Fruit fly (Drosophila melanogaster) whole organism: ENCODE data around the gene ich.

Experiments used
- CG8478 ChIP-seq: fragments of >200 bp; optimal IDR thresholded peaks from 2 replicates; lab custom pipeline; 2018; ENCODE audit warnings: inconsistent platforms
- Dll ChIP-seq: fragments of >200 bp; optimal IDR thresholded peaks from 2 replicates; lab custom pipeline; 2017
- EcR ChIP-seq, 2 experiments: fragments of >200 bp; optimal IDR thresholded peaks; 2 replicates each; lab custom pipeline; 2017; ENCODE audit warnings: missing biosample characterization in 2 of 2, missing genetic modification characterization in 2 of 2, missing genetic modification reagents in 2 of 2
- pan ChIP-seq: fragments of >200 bp; optimal IDR thresholded peaks from 2 replicates; lab custom pipeline; 2017
- psq ChIP-seq: fragments of >200 bp; optimal IDR thresholded peaks from 2 replicates; lab custom pipeline; 2017
- usp ChIP-seq: fragments of >200 bp; optimal IDR thresholded peaks from 2 replicates; lab custom pipeline; 2017; ENCODE audit warnings: missing biosample characterization, missing genetic modification characterization, mixed read lengths

The ich gene

DNA sequence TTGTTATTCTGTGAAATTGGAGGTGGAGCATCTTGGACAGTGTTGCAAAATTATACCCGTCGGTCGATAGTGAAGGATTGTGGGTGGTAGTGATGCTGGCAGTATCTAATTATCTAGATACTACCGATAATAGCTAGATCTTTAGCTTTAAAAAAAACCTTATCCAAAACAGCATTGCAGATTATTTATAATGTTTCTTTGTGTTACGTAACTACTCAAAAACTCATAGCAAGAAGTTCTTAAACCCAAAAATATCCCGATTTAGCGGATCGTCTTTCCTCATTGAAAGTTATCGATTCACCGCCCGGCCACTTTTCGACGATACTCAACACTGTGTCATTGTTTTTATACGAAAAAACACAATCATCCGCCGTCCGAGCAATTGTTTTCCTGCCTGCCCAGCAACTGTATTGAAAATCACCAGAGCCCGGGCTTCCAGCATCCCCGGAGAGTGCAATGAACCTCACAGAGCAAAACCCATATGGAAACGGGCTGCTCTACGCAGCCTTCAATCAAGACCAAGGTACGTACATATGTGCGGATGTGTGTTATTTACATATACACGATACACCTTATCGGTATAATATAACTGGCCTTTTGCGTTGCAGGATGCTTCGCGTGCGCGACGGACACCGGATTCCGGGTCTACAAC lies 30.2 kb upstream of the ich start, which contains the start of gene CG11975:
Gene CG11975 (plus strand): TSS at position 326 of the 652 bp plus-strand sequence.
- TF ChIP-seq usp (no peak), CG8478 (lab: Kevin White, UChicago) (no peak), pan (lab: Kevin White, UChicago) (no peak), Dll (lab: Kevin White, UChicago) (no peak), EcR (GFP tag; optimal IDR thresholded peaks at IDR 0.05; lab: Kevin White, UChicago) (no peak), psq (no peak)

DNA sequence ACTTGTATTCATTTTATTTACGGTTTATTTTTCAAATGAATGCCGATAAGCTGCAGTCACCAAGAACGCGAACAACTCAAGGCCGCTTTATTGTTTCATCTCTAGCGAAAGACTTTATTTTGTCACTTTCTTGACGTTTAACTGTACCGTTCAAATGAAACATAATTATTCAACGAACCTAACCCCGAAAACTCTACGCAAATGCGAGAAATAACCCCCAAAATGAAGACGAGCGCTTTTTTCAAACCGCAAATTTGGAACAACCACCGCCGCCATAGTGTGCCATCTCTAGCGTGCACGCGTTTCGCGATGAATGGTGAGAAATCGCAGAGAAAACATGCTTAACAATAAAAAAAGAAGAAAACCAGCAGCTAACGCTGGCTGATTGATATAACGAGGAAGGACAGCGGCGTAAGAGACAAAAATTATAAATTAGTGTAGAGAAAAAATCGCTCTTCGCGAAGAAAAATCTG lies 21.8 kb upstream of the ich start, which contains the start of gene CG11970:
Gene CG11970 (plus strand): TSS at position 117 of the 473 bp plus-strand sequence.
- TF ChIP-seq pan (lab: Kevin White, UChicago) = no peak
- no peak for TF ChIP-seq psq
- TF ChIP-seq CG8478 (lab: Kevin White, UChicago) = no peak
- no peak for TF ChIP-seq EcR (GFP tag; optimal IDR thresholded peaks at IDR 0.05; lab: Kevin White, UChicago)
- TF ChIP-seq usp = no peak
- TF ChIP-seq Dll (lab: Kevin White, UChicago) = no peak

DNA sequence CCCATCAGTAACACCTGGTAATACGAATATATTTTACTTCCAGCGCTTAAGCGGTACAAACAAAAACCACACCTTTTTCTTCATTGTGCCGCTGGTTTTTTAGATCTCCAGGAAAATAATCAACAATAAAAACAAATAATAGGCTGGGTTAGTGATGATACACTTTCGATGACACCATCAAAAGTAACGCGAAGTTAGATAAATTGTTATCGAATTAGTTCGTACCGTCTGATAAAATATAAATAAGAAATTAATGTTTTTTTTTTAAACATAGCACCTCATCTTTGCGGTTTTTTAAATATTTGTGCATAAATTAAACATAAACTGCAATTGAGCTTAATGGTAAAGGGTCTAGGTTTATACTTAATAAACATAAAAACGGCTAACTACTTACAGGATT lies 21.3 kb upstream of the ich start, which contains the start of gene RagA-B:
Gene RagA-B (minus strand): TSS at position 175 of the 400 bp plus-strand sequence.
- no peak for TF ChIP-seq Dll (lab: Kevin White, UChicago)
- no peak for TF ChIP-seq CG8478 (lab: Kevin White, UChicago)
- no peak for TF ChIP-seq psq
- no peak for TF ChIP-seq pan (lab: Kevin White, UChicago)
- no peak for TF ChIP-seq EcR (GFP tag; optimal IDR thresholded peaks at IDR 0.05; lab: Kevin White, UChicago)
- no peak for TF ChIP-seq usp

DNA sequence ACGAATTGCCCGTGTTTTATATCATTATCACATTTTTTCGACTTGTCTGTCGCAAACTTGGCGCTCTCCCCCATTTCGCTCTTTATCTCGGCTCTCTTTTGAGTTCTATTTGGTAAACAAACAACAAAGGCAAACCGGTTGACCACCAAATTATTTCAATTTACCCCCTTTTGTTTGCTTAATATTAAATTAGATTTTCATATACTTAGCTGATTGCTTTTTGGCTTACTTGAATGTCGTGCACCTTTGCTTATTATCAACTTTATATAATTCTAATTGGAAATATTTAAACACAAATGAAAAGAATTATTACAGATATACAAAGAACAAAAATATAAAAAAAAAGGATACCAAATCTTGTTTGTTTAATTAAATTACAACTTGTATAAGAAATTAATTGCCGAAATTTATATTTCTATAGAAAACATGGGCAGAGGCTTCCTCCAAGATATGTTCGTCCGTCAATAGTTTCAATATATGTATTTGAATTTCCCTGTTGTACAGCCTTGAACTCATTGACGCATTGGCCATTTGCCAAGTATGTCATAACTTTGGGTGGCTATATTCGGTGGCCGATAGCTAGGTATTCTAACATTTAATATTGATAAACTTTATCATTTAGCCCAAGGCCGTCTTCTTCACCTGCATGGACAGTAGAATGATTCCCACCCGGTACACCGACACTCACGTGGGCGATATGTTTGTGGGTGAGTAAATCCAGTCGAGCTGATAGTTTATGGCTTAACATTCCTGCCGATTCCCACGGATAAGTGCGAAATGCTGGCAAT lies 18.6 kb upstream of the ich start:
- TF ChIP-seq psq (no peak), CG8478 (lab: Kevin White, UChicago) (no peak), usp (no peak), pan (lab: Kevin White, UChicago) (no peak), EcR (GFP tag; optimal IDR thresholded peaks at IDR 0.05; lab: Kevin White, UChicago) (no peak), Dll (lab: Kevin White, UChicago) (no peak)

DNA sequence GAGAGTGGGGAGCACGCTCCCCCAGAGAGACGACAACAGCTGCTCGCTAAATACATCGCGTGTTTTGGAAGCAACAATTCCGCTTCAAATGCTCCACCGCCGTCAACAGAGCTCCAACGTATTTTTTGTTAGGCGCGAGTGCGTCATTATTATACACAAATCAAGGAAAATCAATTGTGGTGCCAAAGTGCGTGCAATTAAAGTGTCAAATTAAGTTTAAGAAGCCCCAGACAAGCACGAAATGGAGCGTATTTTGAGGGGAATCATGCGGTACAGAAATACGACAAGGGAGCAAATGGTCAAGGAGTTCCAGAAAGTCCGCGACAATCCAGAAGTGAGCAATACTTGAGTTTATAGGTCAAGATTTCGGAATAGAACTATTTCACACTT lies 17.9 kb upstream of the ich start, which contains the start of gene CAHbeta:
Gene CAHbeta (plus strand): TSS at position 85 of the 390 bp plus-strand sequence.
- TF ChIP-seq usp = no peak
- TF ChIP-seq CG8478 (lab: Kevin White, UChicago) = no peak
- TF ChIP-seq EcR (GFP tag; optimal IDR thresholded peaks at IDR 0.05; lab: Kevin White, UChicago) = no peak
- TF ChIP-seq psq = no peak
- no peak for TF ChIP-seq Dll (lab: Kevin White, UChicago)
- TF ChIP-seq pan (lab: Kevin White, UChicago) = no peak

DNA sequence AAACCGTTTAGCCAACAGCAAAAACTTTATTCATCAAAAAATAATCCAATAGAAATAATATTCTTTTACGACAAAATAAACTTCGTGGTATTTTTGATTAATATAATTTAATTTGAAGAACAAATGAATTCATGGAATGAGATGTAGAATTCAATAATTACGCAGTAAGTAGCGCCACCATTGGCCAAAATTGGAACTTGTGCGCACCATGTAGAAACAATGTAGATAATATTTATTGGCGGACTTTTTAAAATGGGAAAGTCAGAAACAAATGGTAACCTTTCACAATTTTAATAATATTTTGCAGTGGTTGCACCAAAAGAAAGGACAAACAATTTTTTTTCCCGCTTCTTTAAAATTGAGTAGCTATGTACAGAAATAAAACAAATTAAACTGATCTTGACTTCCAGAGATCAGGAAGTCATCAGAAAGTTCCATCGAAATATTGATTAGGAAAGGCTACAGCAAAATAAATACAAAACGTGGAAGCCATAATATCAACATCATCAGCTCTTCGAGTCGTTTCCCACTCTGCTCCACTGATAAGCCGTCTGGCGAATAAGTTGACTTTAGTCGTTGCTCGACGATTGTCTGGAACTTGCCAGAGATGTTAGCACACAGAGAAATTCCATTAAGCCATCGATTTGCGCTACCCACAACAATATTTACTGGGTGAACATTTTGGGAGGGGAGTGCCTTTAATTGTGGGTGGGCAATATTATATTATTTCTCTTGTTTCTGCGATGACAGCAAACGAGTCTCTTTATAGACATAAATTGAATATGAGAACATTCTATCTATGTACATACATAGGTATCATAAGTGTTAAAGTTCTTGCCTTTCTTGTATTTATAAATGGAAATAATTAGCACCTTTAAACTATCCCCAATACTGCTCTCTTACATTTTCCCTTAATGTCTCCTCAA lies 17.3 kb upstream of the ich start:
- no peak for TF ChIP-seq CG8478 (lab: Kevin White, UChicago)
- no peak for TF ChIP-seq EcR (GFP tag; optimal IDR thresholded peaks at IDR 0.05; lab: Kevin White, UChicago)
- no peak for TF ChIP-seq psq
- no peak for TF ChIP-seq pan (lab: Kevin White, UChicago)
- TF ChIP-seq Dll (lab: Kevin White, UChicago) = no peak
- TF ChIP-seq usp = no peak

DNA sequence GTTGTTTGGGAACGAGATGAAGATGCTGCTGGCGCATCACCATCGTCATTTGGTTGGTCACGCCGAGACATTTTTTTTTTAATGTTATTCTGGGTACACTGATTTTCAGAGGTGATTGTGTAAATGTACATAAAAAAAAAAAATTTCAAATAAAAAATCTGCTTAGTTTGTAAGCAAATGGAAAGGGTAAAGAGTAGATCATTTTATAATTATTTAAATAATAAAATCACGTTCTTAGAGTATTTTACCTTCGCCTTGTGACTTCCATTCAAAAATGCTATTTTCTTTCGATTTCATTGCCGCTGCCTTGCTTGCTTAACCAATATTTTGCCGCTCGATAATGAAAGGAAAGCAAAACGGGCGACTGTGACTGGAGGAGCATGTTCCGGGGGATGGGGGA lies 15.9 kb upstream of the ich start:
- no peak for TF ChIP-seq EcR (GFP tag; optimal IDR thresholded peaks at IDR 0.05; lab: Kevin White, UChicago)
- no peak for TF ChIP-seq Dll (lab: Kevin White, UChicago)
- no peak for TF ChIP-seq pan (lab: Kevin White, UChicago)
- no peak for TF ChIP-seq usp
- TF ChIP-seq psq = no peak
- TF ChIP-seq CG8478 (lab: Kevin White, UChicago) = no peak

DNA sequence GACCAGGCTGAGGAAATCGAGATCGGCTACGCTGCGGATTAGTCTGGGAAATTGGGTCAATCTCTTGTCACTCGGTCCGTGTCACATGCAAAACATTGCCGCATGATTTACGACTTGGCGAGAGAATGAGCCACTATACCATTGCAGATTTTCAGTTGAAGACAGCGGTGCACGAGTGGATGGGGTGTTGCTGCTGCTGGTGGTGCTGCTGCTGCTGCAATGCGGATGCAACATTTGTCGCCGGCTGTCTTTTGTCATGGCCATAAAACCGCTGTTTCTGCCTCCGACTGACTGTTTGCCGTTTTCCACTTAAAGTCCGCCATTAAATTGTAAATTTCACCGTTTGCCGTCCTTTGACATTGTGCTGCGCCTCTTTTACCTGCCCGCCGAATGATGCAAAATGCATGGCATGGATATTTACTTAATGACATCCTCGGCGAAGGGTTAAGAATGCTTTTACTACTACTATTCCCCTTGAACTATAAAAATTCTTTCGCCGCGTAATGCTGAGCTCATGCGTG lies 13.3 kb upstream of the ich start:
- TF ChIP-seq Dll (lab: Kevin White, UChicago) = no peak
- TF ChIP-seq pan (lab: Kevin White, UChicago) = no peak
- no peak for TF ChIP-seq EcR (GFP tag; optimal IDR thresholded peaks at IDR 0.05; lab: Kevin White, UChicago)
- TF ChIP-seq usp = no peak
- TF ChIP-seq psq = no peak
- TF ChIP-seq CG8478 (lab: Kevin White, UChicago) = no peak

DNA sequence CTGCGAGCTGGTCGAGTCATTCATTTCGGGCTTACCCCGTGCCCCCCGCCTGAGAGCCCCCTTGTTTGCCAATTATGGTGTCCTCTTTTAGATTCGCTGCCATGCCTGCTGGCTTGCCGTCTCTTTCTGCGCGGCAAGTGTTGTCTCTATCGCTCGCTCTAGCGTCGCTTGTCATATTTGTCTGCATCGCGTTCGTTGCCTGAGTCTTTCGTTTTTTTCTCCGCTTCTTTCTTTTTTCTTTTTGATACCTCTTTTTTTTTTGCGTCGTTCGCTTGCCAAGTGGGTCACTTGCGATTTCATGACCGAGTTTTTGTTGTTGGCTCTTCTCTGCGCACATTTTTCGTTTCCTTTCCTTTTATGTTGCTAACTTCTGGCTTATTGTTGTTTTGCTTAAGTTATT lies 9.0 kb upstream of the ich start:
- TF ChIP-seq CG8478 (lab: Kevin White, UChicago) (no peak), Dll (lab: Kevin White, UChicago) (peak; percentile 40)

DNA sequence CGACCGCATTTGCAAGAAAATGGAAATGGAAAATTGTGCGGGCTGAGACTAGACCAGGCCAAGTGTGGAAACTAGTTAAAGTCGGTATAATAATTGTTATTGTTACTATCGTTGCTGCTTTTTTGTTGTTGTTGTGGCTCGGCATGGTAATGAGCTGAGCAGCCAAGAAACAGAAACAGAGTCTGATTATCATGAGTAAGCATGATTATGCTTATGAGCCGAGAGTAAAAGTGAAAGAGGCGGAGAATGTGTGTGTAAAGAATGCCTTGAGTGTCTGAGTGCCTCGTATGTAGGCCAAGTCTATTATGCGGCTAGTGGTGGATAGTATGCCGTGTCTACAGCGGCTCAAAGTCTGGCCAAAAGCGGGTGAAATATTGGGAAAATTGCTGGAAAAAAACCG lies 7.9 kb upstream of the ich start:
- no peak for TF ChIP-seq usp

DNA sequence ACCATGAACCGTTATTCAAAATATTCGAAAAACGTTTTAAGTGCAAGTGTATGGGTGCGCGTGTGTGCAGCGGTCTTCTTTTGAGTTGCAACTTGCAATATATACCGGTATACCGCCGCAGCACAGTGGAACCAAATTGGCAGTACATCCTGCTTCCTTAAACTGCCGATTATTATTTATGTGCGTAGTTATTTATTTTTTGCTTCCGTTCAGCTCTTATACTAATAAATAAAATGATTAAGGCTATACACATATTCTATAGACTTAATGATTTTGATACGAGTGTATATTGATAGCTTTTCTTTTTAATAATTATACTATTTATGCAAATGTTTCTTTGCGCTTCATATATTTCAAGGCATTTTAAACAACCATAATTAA lies 7.1 kb upstream of the ich start:
- TF ChIP-seq pan (lab: Kevin White, UChicago) (no peak), CG8478 (lab: Kevin White, UChicago) (no peak), Dll (lab: Kevin White, UChicago) (no peak), usp (no peak), EcR (GFP tag; optimal IDR thresholded peaks at IDR 0.05; lab: Kevin White, UChicago) (no peak), psq (no peak)
